Worm (Caenorhabditis elegans) whole organism, early embryonic: Measurements from ENCODE around the gene nceh-1.

ENCODE experiments used
- B0310.2 ChIP-seq: sonication (generic microtip); optimal IDR thresholded peaks from 2 replicates; lab custom pipeline; 2016; ENCODE audit warnings: mild to moderate bottlenecking, missing genetic modification characterization, missing compliant biosample characterization
- F13C5.2 ChIP-seq: sonication (generic microtip); optimal IDR thresholded peaks from 2 replicates; lab custom pipeline; 2017; ENCODE audit warnings: mild to moderate bottlenecking, missing genetic modification characterization, inconsistent platforms, missing compliant biosample characterization
- aly-1 ChIP-seq: sonication (generic microtip); optimal IDR thresholded peaks from 2 replicates; lab custom pipeline; 2016; ENCODE audit warnings: missing genetic modification characterization, missing compliant biosample characterization
- ama-1 ChIP-seq: fragments of 150-350 bp; optimal IDR thresholded peaks from 2 replicates; lab custom pipeline; 2014
- ceh-13 ChIP-seq: fragments of 200-800 bp; sonication (Bioruptor generic); optimal IDR thresholded peaks from 2 replicates; lab custom pipeline; 2018; ENCODE audit warnings: mild to moderate bottlenecking, missing genetic modification characterization, missing compliant biosample characterization
- ceh-36 ChIP-seq: sonication (generic microtip); optimal IDR thresholded peaks from 2 replicates; lab custom pipeline; 2016; ENCODE audit warnings: missing genetic modification characterization, inconsistent platforms, missing compliant biosample characterization
- ets-7 ChIP-seq: sonication (generic microtip); optimal IDR thresholded peaks from 2 replicates; lab custom pipeline; 2016; ENCODE audit warnings: missing genotype, missing genetic modification characterization, missing compliant biosample characterization
- flt-1 ChIP-seq: fragments of 200-800 bp; sonication (Bioruptor generic); IDR thresholded peaks from 2 replicates; pipeline ENCODE4 v1.3.6; 2022; ENCODE audit warnings: missing genetic modification characterization, missing compliant biosample characterization
- hmbx-1 ChIP-seq: sonication (generic microtip); optimal IDR thresholded peaks from 2 replicates; lab custom pipeline; 2016; ENCODE audit warnings: mild to moderate bottlenecking, missing genetic modification characterization, missing compliant biosample characterization
- hmg-4 ChIP-seq: fragments of 200-800 bp; sonication (Bioruptor generic); optimal IDR thresholded peaks from 2 replicates; lab custom pipeline; 2018; ENCODE audit warnings: mild to moderate bottlenecking, missing genetic modification characterization, missing compliant biosample characterization
- hnd-1 ChIP-seq: sonication (generic microtip); optimal IDR thresholded peaks from 2 replicates; lab custom pipeline; 2016; ENCODE audit warnings: missing genetic modification characterization, missing compliant biosample characterization
- pes-1 ChIP-seq: fragments of 200-800 bp; sonication (Bioruptor generic); IDR thresholded peaks from 2 replicates; pipeline ENCODE4 v1.3.6; 2022; ENCODE audit warnings: missing genetic modification reagents, missing genetic modification characterization, missing compliant biosample characterization
- scrt-1 ChIP-seq: fragments of 200-800 bp; sonication (Bioruptor generic); IDR thresholded peaks from 2 replicates; pipeline ENCODE4 v1.3.6; 2022; ENCODE audit warnings: missing genetic modification characterization, missing compliant biosample characterization
- sea-1 ChIP-seq: fragments of 200-800 bp; sonication (Bioruptor generic); conservative IDR thresholded peaks from 2 replicates; pipeline ENCODE4 v1.3.6; 2022; ENCODE audit warnings: missing genetic modification characterization, missing compliant biosample characterization
- tbx-11 ChIP-seq: fragments of 200-800 bp; sonication (Bioruptor generic); IDR thresholded peaks from 2 replicates; pipeline ENCODE4 v1.3.6; 2022; ENCODE audit warnings: missing genetic modification characterization, missing compliant biosample characterization
- tbx-37 ChIP-seq: fragments of 200-800 bp; sonication (Bioruptor generic); conservative IDR thresholded peaks from 2 replicates; pipeline ENCODE4 v1.3.6; 2022; ENCODE audit warnings: missing genetic modification reagents, missing genetic modification characterization, missing compliant biosample characterization
- tra-4 ChIP-seq: sonication (generic microtip); optimal IDR thresholded peaks from 2 replicates; lab custom pipeline; 2017; ENCODE audit warnings: missing genetic modification characterization, missing compliant biosample characterization

Gene nceh-1

DNA sequence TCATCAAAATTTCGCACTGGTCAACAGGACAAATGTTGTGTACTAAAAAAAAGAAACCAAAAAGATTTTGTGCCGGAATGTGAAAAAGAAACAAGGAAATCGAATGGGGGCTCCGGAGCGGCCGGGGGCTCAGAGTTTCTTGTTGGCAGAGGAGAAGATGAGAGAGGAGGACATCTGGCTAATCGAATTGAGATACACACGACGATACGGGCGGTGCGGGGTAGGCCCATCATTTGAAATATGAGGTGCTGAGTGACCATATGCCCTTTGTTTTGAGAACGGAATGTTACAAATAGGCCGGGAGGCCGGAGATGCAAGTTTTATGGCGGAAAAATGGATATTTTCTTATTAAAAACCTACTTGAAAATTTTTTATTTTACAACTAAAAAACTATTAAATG is 19.2 kb upstream of the nceh-1 start:
- TF ChIP-seq tbx-11 (GFP tag; lab: Robert Waterston, UW) = no peak

DNA sequence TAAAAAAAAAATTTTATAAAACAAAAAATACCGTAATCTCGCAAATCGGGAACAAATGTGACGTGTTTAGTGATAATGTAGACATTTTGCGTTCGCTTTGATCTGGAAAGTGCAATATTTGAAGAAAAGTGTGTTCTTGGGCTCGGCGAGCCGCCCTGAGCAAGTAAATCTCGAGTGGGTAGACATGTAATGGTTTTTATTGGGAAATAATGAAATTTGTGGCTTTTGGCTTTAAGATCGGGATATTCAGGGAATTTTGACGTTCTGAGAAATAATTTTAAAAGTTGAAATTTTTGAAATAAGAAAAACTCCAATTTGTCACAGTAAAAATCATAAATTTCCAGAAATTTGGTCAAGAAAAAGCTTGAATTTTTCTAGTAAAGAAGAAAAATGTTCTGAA is 14.7 kb upstream of the nceh-1 start, which contains the start of gene C14B4.2:
Gene C14B4.2, minus strand, starts transcription at position 101 of the 400 bp plus-strand sequence.
- TF ChIP-seq hmbx-1 (tag; lab: Kevin White, UChicago) (no peak), ceh-13 (GFP tag; lab: Kevin White, UChicago) (no peak), hmg-4 (no peak), sea-1 (GFP tag; lab: Robert Waterston, UW) (no peak), ama-1 (lab: Kevin White, UChicago) (no peak), tra-4 (tag; lab: Kevin White, UChicago) (no peak), tbx-11 (GFP tag; lab: Robert Waterston, UW) (no peak), ceh-36 (no peak), hnd-1 (tag; lab: Kevin White, UChicago) (no peak)

ce11 chrV:19370189-19370588 is 7.1 kb upstream of the nceh-1 start, which contains the start of gene Y43F8A.1:
Gene Y43F8A.1, plus strand, starts transcription at chrV:19370489.
- TF ChIP-seq ceh-36 (no peak), flt-1 (GFP tag; lab: Robert Waterston, UW) (no peak), tra-4 (tag; lab: Kevin White, UChicago) (no peak), tbx-37 (GFP tag; lab: Robert Waterston, UW) (no peak), hmg-4 (no peak), ets-7 (no peak), B0310.2 (tag; lab: Kevin White, UChicago) (no peak), ama-1 (lab: Kevin White, UChicago) (no peak), pes-1 (GFP tag; lab: Robert Waterston, UW) (no peak), aly-1 (tag; lab: Kevin White, UChicago) (no peak), hnd-1 (tag; lab: Kevin White, UChicago) (no peak), scrt-1 (GFP tag; lab: Robert Waterston, UW) (no peak)

DNA sequence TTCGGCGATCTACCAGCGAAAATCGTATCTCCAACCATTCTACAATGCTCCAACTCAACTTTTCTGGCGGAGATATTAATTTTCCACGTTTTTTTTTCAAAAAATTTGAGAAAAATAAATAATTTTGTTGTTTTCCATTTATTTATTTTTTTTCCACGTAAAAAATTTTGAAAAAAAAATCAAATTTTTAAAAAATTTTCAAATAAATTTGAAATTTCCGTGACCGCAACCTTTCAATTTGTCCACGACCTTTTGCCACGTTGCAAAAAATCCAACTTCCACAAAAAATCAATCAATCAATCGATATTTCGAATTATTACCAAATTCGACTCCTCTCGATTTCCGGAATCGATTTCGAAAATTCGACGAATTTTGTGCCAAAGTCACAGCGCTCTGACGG is 6.0 kb upstream of the nceh-1 start, which contains the start of gene Y43F8A.2:
Gene Y43F8A.2, plus strand, starts transcription at position 301 of the 400 bp plus-strand sequence.
- no peak for TF ChIP-seq scrt-1 (GFP tag; lab: Robert Waterston, UW)
- TF ChIP-seq B0310.2 (tag; lab: Kevin White, UChicago) = no peak
- no peak for TF ChIP-seq F13C5.2 (tag; lab: Kevin White, UChicago)
- no peak for TF ChIP-seq ets-7
- TF ChIP-seq pes-1 (GFP tag; lab: Robert Waterston, UW) = no peak
- TF ChIP-seq tbx-11 (GFP tag; lab: Robert Waterston, UW) = no peak
- TF ChIP-seq hmg-4 = no peak
- no peak for TF ChIP-seq hnd-1 (tag; lab: Kevin White, UChicago)
- no peak for TF ChIP-seq tbx-37 (GFP tag; lab: Robert Waterston, UW)
- TF ChIP-seq ceh-13 (GFP tag; lab: Kevin White, UChicago) = no peak
- TF ChIP-seq flt-1 (GFP tag; lab: Robert Waterston, UW) = no peak

DNA sequence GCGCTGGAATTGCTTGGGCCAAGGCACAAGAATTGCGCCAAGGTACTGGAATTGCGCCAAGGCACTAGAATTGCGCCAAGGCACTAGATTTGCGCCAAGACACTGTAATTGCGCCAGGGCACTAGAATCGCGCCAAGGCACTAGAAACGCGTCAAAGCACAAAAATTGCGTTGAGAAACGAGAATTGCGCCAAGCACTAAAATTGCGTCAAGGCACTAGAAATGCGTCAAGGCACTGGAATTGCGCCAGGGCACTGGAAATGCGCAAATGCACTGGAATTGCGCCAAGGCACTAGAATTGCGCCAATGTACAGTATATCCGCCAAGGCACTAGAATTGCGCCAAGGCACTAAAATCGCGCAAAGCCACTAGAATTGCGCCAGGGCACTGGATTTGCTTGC is 5.5 kb upstream of the nceh-1 start:
- TF ChIP-seq tbx-37 (GFP tag; lab: Robert Waterston, UW) (0 out of 2 replicates have a peak, but pooled peaks have one; percentile 6), B0310.2 (tag; lab: Kevin White, UChicago) (no peak)

DNA sequence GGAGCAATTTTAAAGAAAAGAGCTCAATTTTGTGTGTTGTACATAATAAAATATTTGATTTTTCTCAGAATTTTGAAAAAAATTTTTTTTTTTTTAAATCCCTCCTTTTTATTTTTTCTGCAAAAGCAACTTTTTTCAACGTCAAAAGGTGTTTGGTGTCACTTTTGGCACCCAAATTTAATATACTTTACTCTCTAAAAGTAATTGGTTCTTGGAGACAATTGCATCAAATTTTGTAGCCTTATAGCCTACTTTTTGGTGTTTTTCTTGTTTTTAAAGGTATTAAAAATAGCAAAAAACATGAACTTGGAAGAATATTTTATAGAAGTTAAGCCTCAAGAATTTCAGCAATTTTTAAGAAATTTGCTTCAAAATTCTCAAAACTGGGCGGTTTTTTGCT is 3.7 kb downstream of the nceh-1 start, which contains the start of gene srw-84:
Gene srw-84, plus strand, starts transcription at position 301 of the 400 bp plus-strand sequence.
- TF ChIP-seq sea-1 (GFP tag; lab: Robert Waterston, UW) (no peak), ama-1 (lab: Kevin White, UChicago) (no peak), hmbx-1 (tag; lab: Kevin White, UChicago) (no peak), scrt-1 (GFP tag; lab: Robert Waterston, UW) (no peak), hmg-4 (no peak), F13C5.2 (tag; lab: Kevin White, UChicago) (no peak), pes-1 (GFP tag; lab: Robert Waterston, UW) (no peak), flt-1 (GFP tag; lab: Robert Waterston, UW) (no peak), hnd-1 (tag; lab: Kevin White, UChicago) (no peak), aly-1 (tag; lab: Kevin White, UChicago) (no peak)

DNA sequence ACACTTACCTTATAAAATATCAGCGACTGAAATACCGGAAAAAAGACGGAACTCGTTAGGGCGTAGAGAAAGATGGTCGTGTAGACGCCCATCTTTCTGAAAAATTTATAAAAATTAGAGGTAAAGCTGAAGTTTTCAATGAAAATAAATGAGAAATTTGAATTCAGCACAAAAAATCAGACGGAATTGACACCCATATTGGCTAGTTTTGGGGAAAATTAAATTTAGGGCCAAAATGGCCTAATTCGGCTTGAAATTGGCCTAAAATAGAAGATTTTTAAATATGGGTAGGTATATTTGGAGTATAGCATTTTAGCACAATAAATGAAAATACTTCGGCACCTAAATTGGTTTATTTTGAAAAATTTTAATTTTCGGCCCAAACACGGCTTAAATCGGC is 12.8 kb downstream of the nceh-1 start, which contains the start of gene slcr-46.2:
Gene slcr-46.2, minus strand, starts transcription at position 101 of the 400 bp plus-strand sequence.
- TF ChIP-seq ama-1 (lab: Kevin White, UChicago) (no peak), scrt-1 (GFP tag; lab: Robert Waterston, UW) (no peak), aly-1 (tag; lab: Kevin White, UChicago) (no peak), flt-1 (GFP tag; lab: Robert Waterston, UW) (no peak), hmg-4 (no peak), ceh-36 (no peak), tra-4 (tag; lab: Kevin White, UChicago) (no peak), hnd-1 (tag; lab: Kevin White, UChicago) (no peak), sea-1 (GFP tag; lab: Robert Waterston, UW) (no peak), tbx-37 (GFP tag; lab: Robert Waterston, UW) (no peak), tbx-11 (GFP tag; lab: Robert Waterston, UW) (no peak), pes-1 (GFP tag; lab: Robert Waterston, UW) (no peak), F13C5.2 (tag; lab: Kevin White, UChicago) (no peak), hmbx-1 (tag; lab: Kevin White, UChicago) (no peak), ets-7 (no peak), B0310.2 (tag; lab: Kevin White, UChicago) (no peak), ceh-13 (GFP tag; lab: Kevin White, UChicago) (no peak)

DNA sequence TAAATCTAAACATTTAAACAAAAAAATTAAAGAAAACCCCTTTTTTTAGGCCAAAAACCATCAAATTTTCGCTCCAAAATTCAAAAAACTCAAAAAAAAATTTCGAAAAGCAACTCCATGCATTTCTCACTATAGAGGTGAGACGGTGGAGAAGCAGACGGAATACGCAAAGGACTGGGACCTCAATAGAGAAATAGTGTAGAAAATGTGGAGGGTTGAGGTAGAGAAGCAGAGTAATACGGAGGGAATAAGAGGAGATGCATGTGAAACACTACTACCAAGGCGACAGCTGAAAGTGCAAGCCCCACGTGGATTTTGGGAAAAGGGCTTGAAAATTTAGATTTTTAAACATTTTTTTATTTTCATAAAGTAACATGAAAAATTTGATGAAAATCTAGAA is 14.0 kb downstream of the nceh-1 start:
- TF ChIP-seq F13C5.2 (tag; lab: Kevin White, UChicago) (no peak), sea-1 (GFP tag; lab: Robert Waterston, UW) (no peak), ceh-36 (no peak), hnd-1 (tag; lab: Kevin White, UChicago) (no peak), B0310.2 (tag; lab: Kevin White, UChicago) (no peak), scrt-1 (GFP tag; lab: Robert Waterston, UW) (no peak)
